Fruit fly (Drosophila melanogaster) whole organism, embryonic: Measurements from ENCODE around the gene Idh3b.

Source experiments
- BEAF-32 ChIP-seq: fragments of 200-800 bp; sonication (Bioruptor generic); optimal IDR thresholded peaks from 3 replicates; lab custom pipeline; 2017; ENCODE audit warnings: missing biosample characterization, missing genetic modification characterization, mild to moderate bottlenecking, moderate library complexity, missing genetic modification reagents
- Bgb ChIP-seq: fragments of 200-800 bp; sonication (Bioruptor generic); IDR thresholded peaks from 2 replicates; pipeline ENCODE4 v1.3.6; 2022; ENCODE audit warnings: missing biosample characterization, missing genetic modification characterization; ENCODE audit not compliant: partially characterized antibody
- CG11085 ChIP-seq: fragments of 200-800 bp; sonication (Bioruptor generic); IDR thresholded peaks from 2 replicates; pipeline ENCODE4 v1.3.6; 2022; ENCODE audit warnings: missing biosample characterization, missing genetic modification characterization
- CG16813 ChIP-seq: fragments of 200-800 bp; sonication (Bioruptor generic); IDR thresholded peaks from 3 replicates; pipeline ENCODE4 v1.3.6; 2022; ENCODE audit warnings: missing biosample characterization, missing genetic modification characterization; ENCODE audit not compliant: partially characterized antibody
- CG2129 ChIP-seq: fragments of 200-800 bp; sonication (Bioruptor generic); IDR thresholded peaks from 2 replicates; pipeline ENCODE4 v1.3.6; 2022; ENCODE audit warnings: missing biosample characterization, missing genetic modification characterization; ENCODE audit not compliant: partially characterized antibody
- CG34224 ChIP-seq: fragments of 200-800 bp; sonication (Bioruptor generic); IDR thresholded peaks from 3 replicates; pipeline ENCODE4 v1.3.6; 2022; ENCODE audit warnings: missing biosample characterization, missing genetic modification characterization; ENCODE audit not compliant: partially characterized antibody
- CG42726 ChIP-seq: fragments of 200-800 bp; sonication (Bioruptor generic); IDR thresholded peaks from 2 replicates; pipeline ENCODE4 v1.3.6; 2022; ENCODE audit warnings: missing biosample characterization, missing genetic modification characterization; ENCODE audit not compliant: partially characterized antibody
- CG43689 ChIP-seq: fragments of 200-800 bp; sonication (Bioruptor generic); IDR thresholded peaks from 2 replicates; pipeline ENCODE4 v1.3.6; 2022; ENCODE audit warnings: missing biosample characterization, missing genetic modification characterization
- CG5953 ChIP-seq: fragments of 200-800 bp; sonication (Bioruptor generic); IDR thresholded peaks from 2 replicates; pipeline ENCODE4 v1.3.6; 2022; ENCODE audit warnings: missing biosample characterization, missing genetic modification characterization
- CG6254 ChIP-seq: fragments of 200-800 bp; sonication (Bioruptor generic); optimal IDR thresholded peaks from 3 replicates; lab custom pipeline; 2017; ENCODE audit warnings: mild to moderate bottlenecking, missing biosample characterization, missing genetic modification reagents, missing genetic modification characterization
- CG6791 ChIP-seq: fragments of 200-800 bp; sonication (Bioruptor generic); IDR thresholded peaks from 3 replicates; pipeline ENCODE4 v1.3.6; 2022; ENCODE audit warnings: missing biosample characterization, missing genetic modification characterization; ENCODE audit not compliant: partially characterized antibody
- CG7963 ChIP-seq: fragments of 200-800 bp; sonication (Bioruptor generic); IDR thresholded peaks from 3 replicates; pipeline ENCODE4 v1.3.6; 2022; ENCODE audit warnings: missing biosample characterization, missing genetic modification characterization; ENCODE audit not compliant: partially characterized antibody
- CG9797 ChIP-seq: fragments of 200-800 bp; sonication (Bioruptor generic); optimal IDR thresholded peaks from 3 replicates; lab custom pipeline; 2018; ENCODE audit warnings: missing biosample characterization, mild to moderate bottlenecking, missing genetic modification characterization
- Dek ChIP-seq: fragments of 200-800 bp; sonication (Bioruptor generic); optimal IDR thresholded peaks from 3 replicates; lab custom pipeline; 2019; ENCODE audit warnings: missing biosample characterization, mild to moderate bottlenecking, missing genetic modification characterization, moderate library complexity
- Dll ChIP-seq: fragments of 200-800 bp; sonication (Bioruptor generic); IDR thresholded peaks from 4 replicates; pipeline ENCODE4 v1.3.6; 2022; ENCODE audit warnings: missing biosample characterization, missing genetic modification characterization; ENCODE audit not compliant: partially characterized antibody
- Dref ChIP-seq: fragments of 200-800 bp; sonication (Bioruptor generic); IDR thresholded peaks from 2 replicates; pipeline ENCODE4 v1.3.6; 2022; ENCODE audit warnings: missing biosample characterization, missing genetic modification characterization
- Ets97D ChIP-seq: fragments of 200-800 bp; sonication (Bioruptor generic); optimal IDR thresholded peaks from 3 replicates; lab custom pipeline; 2016; ENCODE audit warnings: missing biosample characterization, missing genetic modification characterization
- Gug ChIP-seq: fragments of 200-800 bp; sonication (Bioruptor generic); IDR thresholded peaks from 4 replicates; pipeline ENCODE4 v1.3.6; 2022; ENCODE audit warnings: missing biosample characterization, missing genetic modification characterization
- Hr78 ChIP-seq, 2 experiments: fragments of 200-800 bp in 1 of 2; fragments of >200 bp in 1 of 2; sonication (Bioruptor generic) in 1 of 2; optimal IDR thresholded peaks; 2 replicates each; lab custom pipeline; 2017 to 2019; ENCODE audit warnings: missing biosample characterization in 2 of 2, missing genetic modification characterization in 2 of 2, mild to moderate bottlenecking in 1 of 2, moderate library complexity in 1 of 2
- MBD-R2 ChIP-seq: fragments of 200-800 bp; sonication (Bioruptor generic); IDR thresholded peaks from 2 replicates; pipeline ENCODE4 v1.3.6; 2022; ENCODE audit warnings: missing biosample characterization, missing genetic modification characterization
- Max ChIP-seq: fragments of 200-800 bp; sonication (Bioruptor generic); optimal IDR thresholded peaks from 2 replicates; lab custom pipeline; 2016; ENCODE audit warnings: missing biosample characterization, mild to moderate bottlenecking, missing genetic modification characterization
- Myb ChIP-seq: fragments of 200-800 bp; sonication (Bioruptor generic); optimal IDR thresholded peaks from 2 replicates; lab custom pipeline; 2016; ENCODE audit warnings: missing biosample characterization, missing genetic modification characterization
- Opbp ChIP-seq: fragments of 200-800 bp; sonication (Bioruptor generic); IDR thresholded peaks from 3 replicates; pipeline ENCODE4 v1.3.6; 2022; ENCODE audit warnings: missing biosample characterization, missing genetic modification characterization; ENCODE audit not compliant: partially characterized antibody
- Ptx1 ChIP-seq: fragments of 200-800 bp; sonication (Bioruptor generic); IDR thresholded peaks from 2 replicates; pipeline ENCODE4 v1.3.6; 2022; ENCODE audit warnings: missing biosample characterization, missing genetic modification characterization
- Sry-δ ChIP-seq: fragments of 200-800 bp; sonication (Bioruptor generic); optimal IDR thresholded peaks from 2 replicates; lab custom pipeline; 2016; ENCODE audit warnings: missing biosample characterization, missing genetic modification characterization
- YL-1 ChIP-seq: fragments of 200-800 bp; sonication (Bioruptor generic); optimal IDR thresholded peaks from 3 replicates; lab custom pipeline; 2017; ENCODE audit warnings: missing biosample characterization, mild to moderate bottlenecking, missing genetic modification characterization
- amos ChIP-seq: fragments of 200-800 bp; sonication (Bioruptor generic); IDR thresholded peaks from 2 replicates; pipeline ENCODE4 v1.3.6; 2022; ENCODE audit warnings: missing biosample characterization, missing genetic modification characterization; ENCODE audit not compliant: partially characterized antibody
- ato ChIP-seq: fragments of 200-800 bp; sonication (Bioruptor generic); IDR thresholded peaks from 2 replicates; pipeline ENCODE4 v1.3.6; 2022; ENCODE audit warnings: missing biosample characterization, missing genetic modification characterization; ENCODE audit not compliant: partially characterized antibody
- bbx ChIP-seq: fragments of 200-800 bp; sonication (Bioruptor generic); IDR thresholded peaks from 2 replicates; pipeline ENCODE4 v1.3.6; 2022; ENCODE audit warnings: missing biosample characterization, missing genetic modification characterization; ENCODE audit not compliant: partially characterized antibody
- btn ChIP-seq: fragments of 200-800 bp; sonication (Bioruptor generic); optimal IDR thresholded peaks from 2 replicates; lab custom pipeline; 2016; ENCODE audit warnings: missing biosample characterization, missing genetic modification characterization
- chinmo ChIP-seq: fragments of 200-800 bp; sonication (Bioruptor generic); IDR thresholded peaks from 4 replicates; pipeline ENCODE4 v1.3.6; 2022; ENCODE audit warnings: missing biosample characterization, missing genetic modification characterization; ENCODE audit not compliant: partially characterized antibody
- crp ChIP-seq, 2 experiments: fragments of 200-800 bp; sonication (Bioruptor generic); optimal IDR thresholded peaks; 2 replicates in 1 of 2; 3 replicates in 1 of 2; lab custom pipeline; 2017; ENCODE audit warnings: missing biosample characterization in 2 of 2, missing genetic modification characterization in 2 of 2, mild to moderate bottlenecking in 1 of 2, moderate library complexity in 1 of 2
- cwo ChIP-seq: fragments of 200-800 bp; sonication (Bioruptor generic); optimal IDR thresholded peaks from 3 replicates; lab custom pipeline; 2017; ENCODE audit warnings: missing biosample characterization, missing genetic modification characterization, mild to moderate bottlenecking, moderate library complexity, missing genetic modification reagents
- dm ChIP-seq: fragments of 200-800 bp; sonication (Bioruptor generic); optimal IDR thresholded peaks from 3 replicates; lab custom pipeline; 2016; ENCODE audit warnings: missing biosample characterization, missing genetic modification characterization
- ems ChIP-seq: fragments of 200-800 bp; sonication (Bioruptor generic); optimal IDR thresholded peaks from 3 replicates; lab custom pipeline; 2016; ENCODE audit warnings: missing biosample characterization, missing genetic modification characterization
- hb ChIP-seq: fragments of 200-800 bp; sonication (Bioruptor generic); IDR thresholded peaks from 3 replicates; pipeline ENCODE4 v1.3.6; 2022; ENCODE audit warnings: missing biosample characterization, missing genetic modification characterization; ENCODE audit not compliant: partially characterized antibody
- knrl ChIP-seq: fragments of 200-800 bp; sonication (Bioruptor generic); IDR thresholded peaks from 3 replicates; pipeline ENCODE4 v1.3.6; 2022; ENCODE audit warnings: missing biosample characterization, missing genetic modification characterization; ENCODE audit not compliant: partially characterized antibody
- mld ChIP-seq: fragments of 200-800 bp; sonication (Bioruptor generic); IDR thresholded peaks from 3 replicates; pipeline ENCODE4 v1.3.6; 2022; ENCODE audit warnings: missing biosample characterization, missing genetic modification characterization; ENCODE audit not compliant: partially characterized antibody
- nmo ChIP-seq: fragments of 200-800 bp; sonication (Bioruptor generic); optimal IDR thresholded peaks from 2 replicates; lab custom pipeline; 2018; ENCODE audit warnings: missing biosample characterization, mild to moderate bottlenecking, missing genetic modification characterization, moderate library complexity
- onecut ChIP-seq: fragments of 200-800 bp; sonication (Bioruptor generic); IDR thresholded peaks from 2 replicates; pipeline ENCODE4 v1.3.6; 2022; ENCODE audit warnings: missing biosample characterization, missing genetic modification characterization
- slp2 ChIP-seq: fragments of 200-800 bp; sonication (Bioruptor generic); optimal IDR thresholded peaks from 2 replicates; lab custom pipeline; 2016; ENCODE audit warnings: missing biosample characterization, missing genetic modification characterization
- tna ChIP-seq: fragments of 200-800 bp; sonication (Bioruptor generic); IDR thresholded peaks from 2 replicates; pipeline ENCODE4 v1.3.6; 2022; ENCODE audit warnings: missing biosample characterization, missing genetic modification characterization; ENCODE audit not compliant: partially characterized antibody
- unc-4 ChIP-seq: fragments of 200-800 bp; sonication (Bioruptor generic); IDR thresholded peaks from 2 replicates; pipeline ENCODE4 v1.3.6; 2022; ENCODE audit warnings: missing biosample characterization, missing genetic modification characterization; ENCODE audit not compliant: partially characterized antibody
- vnd ChIP-seq: fragments of 200-800 bp; sonication (Bioruptor generic); IDR thresholded peaks from 3 replicates; pipeline ENCODE4 v1.3.6; 2022; ENCODE audit warnings: missing biosample characterization, missing genetic modification characterization; ENCODE audit not compliant: partially characterized antibody
- wek ChIP-seq: fragments of 200-800 bp; sonication (Bioruptor generic); optimal IDR thresholded peaks from 3 replicates; lab custom pipeline; 2018; ENCODE audit warnings: missing biosample characterization, mild to moderate bottlenecking, missing genetic modification characterization, moderate library complexity

Idh3b gene

DNA sequence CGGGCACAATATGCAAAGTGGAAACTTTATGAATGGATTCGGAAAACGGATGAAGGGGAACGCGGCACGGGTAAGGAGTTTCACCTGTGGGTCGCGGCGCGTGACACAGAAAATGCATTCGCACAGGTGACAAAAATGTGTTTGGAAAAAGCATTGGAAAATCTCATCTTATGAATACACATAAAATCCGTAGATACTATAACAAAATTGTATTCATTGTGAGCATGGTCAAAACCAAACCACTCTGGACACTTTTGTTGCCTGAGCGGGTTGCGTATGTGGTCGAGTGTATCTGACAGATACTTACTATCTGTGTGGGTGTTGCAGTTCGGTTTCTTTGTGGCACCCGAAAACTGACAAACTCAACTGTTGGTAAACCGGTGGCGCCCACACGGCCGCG lies 20.3 kb upstream of the Idh3b start (continued):
- no peak for TF ChIP-seq wek (GFP tag; lab: Kevin White, UChicago)
- TF ChIP-seq, all 482 proteins: peak for 158

DNA sequence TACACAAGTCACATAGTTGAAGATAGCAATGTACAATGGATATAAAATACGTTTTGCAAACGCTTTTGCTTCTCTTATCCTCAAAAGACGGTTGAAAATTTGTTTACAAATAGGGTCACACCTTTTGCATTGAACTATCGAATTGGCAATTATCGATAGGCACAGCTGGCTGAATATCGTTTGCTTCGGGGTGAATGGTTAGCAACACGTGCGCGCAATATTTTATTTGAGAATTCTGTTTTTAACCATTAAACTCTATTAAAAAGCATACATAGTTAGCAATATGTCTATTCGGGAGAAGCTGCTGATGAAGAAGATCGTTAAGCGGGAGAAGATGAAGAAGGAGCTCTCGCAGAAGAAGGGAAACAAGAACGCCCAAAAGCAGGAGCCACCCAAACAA lies 16.4 kb upstream of the Idh3b start:
- TF ChIP-seq unc-4 (peak; percentile 78), Gug (GFP tag; lab: Robert Waterston, UW) (no peak), CG34224 (GFP tag; lab: Robert Waterston, UW) (peak; percentile 74), CG9797 (GFP tag; lab: Kevin White, UChicago) (peak; percentile 23), BEAF-32 (GFP tag; lab: Kevin White, UChicago) (peak; percentile 75), cwo (GFP tag; lab: Kevin White, UChicago) (peak; percentile 55), Sry-δ (GFP tag; lab: Kevin White, UChicago) (peak; percentile 69), vnd (GFP tag; lab: Robert Waterston, UW) (peak; percentile 57; the same call in 1 of the 3 replicates), chinmo (peak; percentile 75; the same call in 2 of the 4 replicates), Opbp (peak; percentile 82), Ets97D (GFP tag; lab: Kevin White, UChicago) (peak; percentile 71), CG7963 (GFP tag; lab: Robert Waterston, UW) (peak; percentile 78; the same call in 2 of the 3 replicates), Max (GFP tag; lab: Kevin White, UChicago) (peak; percentile 78), crp (GFP tag; optimal IDR thresholded peaks at IDR 0.05; lab: Kevin White, UChicago) (no peak), Myb (GFP tag; lab: Kevin White, UChicago) (peak; percentile 86), Bgb (GFP tag; lab: Robert Waterston, UW) (peak; percentile 85), Ptx1 (GFP tag; lab: Robert Waterston, UW) (no peak), hb (0 out of 3 replicates have a peak, but pooled peaks have one; percentile 42), nmo (GFP tag; lab: Kevin White, UChicago) (peak; percentile 25), Dek (tag; lab: Kevin White, UChicago) (no peak), mld (GFP tag; lab: Robert Waterston, UW) (peak; percentile 86), YL-1 (GFP tag; lab: Kevin White, UChicago) (peak; percentile 62), onecut (peak; percentile 20; the same call in 1 of the 2 replicates), ato (GFP tag; lab: Robert Waterston, UW) (peak; percentile 85), ems (no peak), MBD-R2 (GFP tag; lab: Robert Waterston, UW) (peak; percentile 77), CG42726 (peak; percentile 66), CG11085 (GFP tag; lab: Robert Waterston, UW) (no peak), slp2 (GFP tag; lab: Kevin White, UChicago) (no peak), knrl (peak; percentile 75; the same call in 2 of the 3 replicates), Dll (GFP tag; lab: Robert Waterston, UW) (peak; percentile 73), CG5953 (no peak), Hr78 (GFP tag; optimal IDR thresholded peaks at IDR 0.05; lab: Kevin White, UChicago) (peak in 1 of 2 experiments; percentile 80), bbx (GFP tag; lab: Robert Waterston, UW) (peak; percentile 84), CG6254 (GFP tag; lab: Kevin White, UChicago) (no peak), amos (GFP tag; lab: Robert Waterston, UW) (peak; percentile 86), Dref (GFP tag; lab: Robert Waterston, UW) (peak; percentile 90), btn (GFP tag; lab: Kevin White, UChicago) (no peak), dm (GFP tag; lab: Kevin White, UChicago) (peak; percentile 93), CG2129 (GFP tag; lab: Robert Waterston, UW) (peak; percentile 43; the same call in 1 of the 2 replicates), CG43689 (GFP tag; lab: Robert Waterston, UW) (no peak), tna (GFP tag; lab: Robert Waterston, UW) (peak; percentile 71), CG16813 (GFP tag; lab: Robert Waterston, UW) (peak; percentile 74), CG6791 (GFP tag; lab: Robert Waterston, UW) (peak; percentile 84)
